Worm (Caenorhabditis elegans) whole organism, L4/young adult: Measurements from ENCODE around the gene C55B6.5.

Experiments
- W03F9.2 ChIP-seq: fragments of 150-350 bp; optimal IDR thresholded peaks from 2 replicates; lab custom pipeline; 2014; ENCODE audit warnings: missing biosample characterization, missing genetic modification characterization
- dao-5 ChIP-seq: sonication (generic microtip); optimal IDR thresholded peaks from 2 replicates; lab custom pipeline; 2016; ENCODE audit warnings: missing genotype, missing genetic modification characterization, moderate library complexity, missing compliant biosample characterization
- him-1 ChIP-seq: sonication (generic microtip); optimal IDR thresholded peaks from 2 replicates; lab custom pipeline; 2016; ENCODE audit warnings: missing genotype, missing genetic modification reagents, missing genetic modification characterization, missing compliant biosample characterization

The C55B6.5 gene

DNA sequence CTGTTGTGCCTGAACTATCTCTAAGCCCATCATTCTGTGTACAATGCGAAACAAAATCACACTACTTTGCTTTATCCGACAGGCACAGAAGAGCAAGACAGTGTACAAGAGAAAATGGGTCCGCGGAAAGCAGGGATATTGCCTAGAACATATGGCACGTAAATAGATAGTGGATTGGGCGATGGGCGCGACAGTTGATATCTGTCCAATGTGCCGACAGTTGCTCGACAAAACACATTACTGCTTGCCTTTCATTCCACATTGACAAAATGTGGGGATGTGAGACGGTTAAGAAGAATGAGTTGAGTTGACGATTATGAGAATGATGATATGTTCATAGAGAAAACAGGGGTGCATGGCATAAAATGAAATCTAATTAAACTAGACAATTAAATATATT is 19.9 kb upstream of the C55B6.5 start:
- TF ChIP-seq W03F9.2 (tag; lab: Kevin White, UChicago) (no peak), dao-5 (no peak), him-1 (no peak)

- TF ChIP-seq him-1: peak; percentile 7
- TF ChIP-seq dao-5: no peak
- TF ChIP-seq W03F9.2 (tag; lab: Kevin White, UChicago): no peak
Measured at ce11 chrX:7224510-7224909, 19.4 kb upstream of the C55B6.5 start.

DNA sequence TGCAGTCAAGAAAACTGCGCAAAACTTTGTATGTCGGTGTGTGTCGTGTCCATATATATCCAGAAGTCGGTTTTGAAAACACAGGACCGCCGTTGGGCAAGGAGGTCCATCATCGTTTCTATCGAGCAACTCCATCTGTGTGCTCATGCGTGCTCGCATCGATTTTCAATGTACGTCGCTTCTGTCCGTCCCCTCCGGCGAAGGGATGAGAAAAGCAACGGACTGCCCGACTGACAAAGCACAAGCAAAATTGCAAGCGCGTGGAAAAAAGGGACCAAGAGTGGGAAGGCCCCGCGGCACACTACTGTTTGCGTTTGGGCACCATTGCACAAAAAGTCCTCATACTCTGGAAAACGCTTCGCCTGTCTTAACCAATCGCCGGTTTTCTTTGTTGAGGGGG is 17.3 kb upstream of the C55B6.5 start:
- TF ChIP-seq W03F9.2 (tag; lab: Kevin White, UChicago) (no peak), dao-5 (no peak), him-1 (peak; percentile 49)

ce11 chrX:7220209-7220608 is 15.1 kb upstream of the C55B6.5 start:
- no peak for TF ChIP-seq dao-5
- TF ChIP-seq W03F9.2 (tag; lab: Kevin White, UChicago): no peak
- no peak for TF ChIP-seq him-1

- TF ChIP-seq W03F9.2 (tag; lab: Kevin White, UChicago) (no peak), dao-5 (no peak), him-1 (no peak)
Measured at ce11 chrX:7217704-7218479, 12.8 kb upstream of the C55B6.5 start, which contains the start of gene syd-9. syd-9 (plus strand) TSS chrX:7218097.

- TF ChIP-seq W03F9.2 (tag; lab: Kevin White, UChicago) (no peak), him-1 (no peak), dao-5 (no peak)
Measured at ce11 chrX:7211405-7211804, 6.3 kb upstream of the C55B6.5 start, which contains the start of gene spp-22. spp-22 (plus strand) TSS chrX:7211705.

ce11 chrX:7210467-7211107 is 5.5 kb upstream of the C55B6.5 start:
- TF ChIP-seq dao-5 (no peak), him-1 (no peak), W03F9.2 (tag; lab: Kevin White, UChicago) (no peak)

ce11 chrX:7209151-7209550 is 4.1 kb upstream of the C55B6.5 start:
- TF ChIP-seq dao-5 (no peak), him-1 (no peak), W03F9.2 (tag; lab: Kevin White, UChicago) (no peak)

ce11 chrX:7206419-7206818 is 1.3 kb upstream of the C55B6.5 start, which contains the start of gene ZK867.2:
ZK867.2 (plus strand) TSS chrX:7206719.
- no peak for TF ChIP-seq dao-5
- no peak for TF ChIP-seq him-1
- TF ChIP-seq W03F9.2 (tag; lab: Kevin White, UChicago): no peak

- TF ChIP-seq W03F9.2 (tag; lab: Kevin White, UChicago): no peak
- TF ChIP-seq him-1: no peak
Measured at ce11 chrX:7204175-7204574, 920 bp downstream of the C55B6.5 start.

- no peak for TF ChIP-seq him-1
- TF ChIP-seq dao-5: no peak
- no peak for TF ChIP-seq W03F9.2 (tag; lab: Kevin White, UChicago)
Measured at ce11 chrX:7200475-7200874, 4.6 kb downstream of the C55B6.5 start.

ce11 chrX:7199831-7200414 is 5.2 kb downstream of the C55B6.5 start, which contains the start of gene C55B6.1:
C55B6.1 (plus strand) TSS chrX:7200364.
- no peak for TF ChIP-seq W03F9.2 (tag; lab: Kevin White, UChicago)
- no peak for TF ChIP-seq dao-5
- TF ChIP-seq him-1: no peak

- TF ChIP-seq him-1 (no peak), W03F9.2 (tag; lab: Kevin White, UChicago) (peak; percentile 17)
Measured at ce11 chrX:7193894-7194614, 11.0 kb downstream of the C55B6.5 start, which contains the start of gene dnj-7. dnj-7 (plus strand) TSS chrX:7194564.

- TF ChIP-seq dao-5 (no peak), W03F9.2 (tag; lab: Kevin White, UChicago) (no peak), him-1 (no peak)
Measured at ce11 chrX:7191882-7192281, 13.2 kb downstream of the C55B6.5 start, which contains the start of gene C55B6.7. C55B6.7 (minus strand) TSS chrX:7191982.
